Fruit fly (Drosophila melanogaster) whole organism, wandering third instar larva: ENCODE results near the gene rumi.

ENCODE experiments used
- CG32264 ChIP-seq: fragments of 200-800 bp; sonication (Bioruptor generic); optimal IDR thresholded peaks from 2 replicates; lab custom pipeline; 2016; ENCODE audit warnings: missing biosample characterization, missing genetic modification characterization
- Dfd ChIP-seq: fragments of >200 bp; optimal IDR thresholded peaks from 2 replicates; lab custom pipeline; 2017; ENCODE audit warnings: missing biosample characterization, missing genetic modification characterization
- Hnf4 ChIP-seq: fragments of 200-800 bp; sonication (Bioruptor generic); optimal IDR thresholded peaks from 2 replicates; lab custom pipeline; 2016; ENCODE audit warnings: missing biosample characterization, mild to moderate bottlenecking, missing genetic modification characterization
- Hr78 ChIP-seq: fragments of >200 bp; optimal IDR thresholded peaks from 2 replicates; lab custom pipeline; 2017; ENCODE audit warnings: missing biosample characterization, missing genetic modification characterization
- OdsH ChIP-seq: fragments of 200-800 bp; sonication (Bioruptor generic); optimal IDR thresholded peaks from 2 replicates; lab custom pipeline; 2016; ENCODE audit warnings: missing biosample characterization, mild to moderate bottlenecking, missing genetic modification characterization
- Sp1 ChIP-seq: fragments of 200-800 bp; sonication (Bioruptor generic); optimal IDR thresholded peaks from 3 replicates; lab custom pipeline; 2019; ENCODE audit warnings: missing biosample characterization, mild to moderate bottlenecking, missing genetic modification characterization, moderate library complexity
- Vsx2 ChIP-seq: fragments of 200-300, 225-300 bp; sonication (Bioruptor generic); optimal IDR thresholded peaks from 2 replicates; lab custom pipeline; 2018; ENCODE audit warnings: missing biosample characterization, missing genetic modification characterization; ENCODE audit not compliant: partially characterized antibody
- br ChIP-seq: fragments of 200-800 bp; sonication (Bioruptor generic); optimal IDR thresholded peaks from 2 replicates; lab custom pipeline; 2016; ENCODE audit warnings: missing biosample characterization, missing genetic modification characterization
- h ChIP-seq: fragments of 200-800 bp; sonication (Bioruptor generic); optimal IDR thresholded peaks from 3 replicates; lab custom pipeline; 2016; ENCODE audit warnings: missing biosample characterization, mild to moderate bottlenecking, missing genetic modification characterization
- jim ChIP-seq: fragments of 175-275, 200-325 bp; sonication (Bioruptor generic); optimal IDR thresholded peaks from 2 replicates; lab custom pipeline; 2016; ENCODE audit warnings: missing biosample characterization, mild to moderate bottlenecking, missing genetic modification characterization

- TF ChIP-seq Vsx2 (GFP tag; lab: Kevin White, UChicago) (no peak), OdsH (GFP tag; lab: Kevin White, UChicago) (no peak), Sp1 (GFP tag; lab: Kevin White, UChicago) (no peak), br (GFP tag; lab: Kevin White, UChicago) (no peak), Hnf4 (no peak), h (GFP tag; lab: Kevin White, UChicago) (no peak), Dfd (GFP tag; lab: Kevin White, UChicago) (no peak), Hr78 (no peak), CG32264 (GFP tag; lab: Kevin White, UChicago) (no peak), jim (GFP tag; lab: Kevin White, UChicago) (no peak)
Measured at dm6 chr3R:22718401-22718800, 32.0 kb downstream of the rumi start.
